Fruit fly (Drosophila melanogaster) whole organism, pupa: ENCODE data around the gene CG17959.

ENCODE experiments used
- CG10348 ChIP-seq: fragments of 200-800 bp; sonication (Bioruptor generic); IDR thresholded peaks from 2 replicates; pipeline ENCODE4 v1.3.6; 2022; ENCODE audit warnings: missing biosample characterization, missing genetic modification characterization
- CG12605 ChIP-seq: fragments of 200-800 bp; sonication (Bioruptor generic); IDR thresholded peaks from 2 replicates; pipeline ENCODE4 v1.3.6; 2022; ENCODE audit warnings: missing biosample characterization, missing genetic modification characterization
- CG15710 ChIP-seq: fragments of 200-800 bp; sonication (Bioruptor generic); optimal IDR thresholded peaks from 2 replicates; lab custom pipeline; 2018; ENCODE audit warnings: missing biosample characterization, mild to moderate bottlenecking, missing genetic modification characterization, moderate library complexity
- CG17806 ChIP-seq: fragments of 200-800 bp; sonication (Bioruptor generic); optimal IDR thresholded peaks from 2 replicates; lab custom pipeline; 2018; ENCODE audit warnings: missing biosample characterization, mild to moderate bottlenecking, missing genetic modification characterization, moderate library complexity
- CG4496 ChIP-seq: fragments of 200-800 bp; sonication (Bioruptor generic); IDR thresholded peaks from 3 replicates; pipeline ENCODE4 v1.3.6; 2022; ENCODE audit warnings: missing biosample characterization, missing genetic modification characterization
- CG8159 ChIP-seq: fragments of 200-800 bp; sonication (Bioruptor generic); optimal IDR thresholded peaks from 3 replicates; lab custom pipeline; 2018; ENCODE audit warnings: missing biosample characterization, mild to moderate bottlenecking, missing genetic modification characterization, moderate library complexity
- CG8301 ChIP-seq: fragments of 200-800 bp; sonication (Bioruptor generic); optimal IDR thresholded peaks from 2 replicates; lab custom pipeline; 2018; ENCODE audit warnings: missing biosample characterization, mild to moderate bottlenecking, missing genetic modification characterization
- CG9948 ChIP-seq: fragments of 200-800 bp; sonication (Bioruptor generic); optimal IDR thresholded peaks from 2 replicates; lab custom pipeline; 2018; ENCODE audit warnings: missing biosample characterization, mild to moderate bottlenecking, missing genetic modification characterization, moderate library complexity
- EcR ChIP-seq: fragments of 200-800 bp; sonication (Bioruptor generic); optimal IDR thresholded peaks from 3 replicates; lab custom pipeline; 2019; ENCODE audit warnings: missing biosample characterization, missing genetic modification characterization, mild to moderate bottlenecking, moderate library complexity, missing genetic modification reagents
- Pif1A ChIP-seq: fragments of 200-800 bp; sonication (Bioruptor generic); optimal IDR thresholded peaks from 3 replicates; lab custom pipeline; 2016; ENCODE audit warnings: missing biosample characterization, missing genetic modification characterization
- Pif1B ChIP-seq: fragments of 200-800 bp; sonication (Bioruptor generic); optimal IDR thresholded peaks from 3 replicates; lab custom pipeline; 2016; ENCODE audit warnings: missing biosample characterization, missing genetic modification characterization
- Snoo ChIP-seq: fragments of 200-800 bp; sonication (Bioruptor generic); optimal IDR thresholded peaks from 3 replicates; lab custom pipeline; 2017; ENCODE audit warnings: missing biosample characterization, mild to moderate bottlenecking, missing genetic modification characterization, inconsistent platforms
- fd96Ca ChIP-seq: fragments of 200-800 bp; sonication (Bioruptor generic); IDR thresholded peaks from 3 replicates; pipeline ENCODE4 v1.3.6; 2022; ENCODE audit warnings: missing biosample characterization, missing genetic modification characterization
- rn ChIP-seq: fragments of 200-800 bp; sonication (Bioruptor generic); IDR thresholded peaks from 2 replicates; pipeline ENCODE4 v1.3.6; 2022; ENCODE audit warnings: missing biosample characterization, missing genetic modification characterization

DNA sequence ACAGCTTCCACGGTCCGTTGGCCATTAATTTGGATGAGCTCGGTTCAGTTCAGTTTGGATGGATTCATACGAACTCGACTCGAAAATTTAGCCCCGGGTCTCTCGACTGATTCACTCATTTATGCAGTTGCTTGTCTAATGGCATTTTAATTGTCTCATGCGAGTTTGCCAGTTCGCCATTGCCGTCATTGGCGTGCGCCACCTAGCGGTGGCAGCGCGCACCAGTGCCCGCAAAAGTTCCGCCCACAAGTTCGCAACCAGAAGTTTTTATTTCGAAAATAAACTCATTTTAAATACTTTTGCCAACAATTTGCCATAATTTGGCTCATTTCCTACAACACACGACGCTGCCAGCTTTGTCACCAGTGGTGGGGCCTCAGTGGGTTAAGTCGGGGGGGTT lies 31.8 kb upstream of the CG17959 start:
- TF ChIP-seq Pif1A (GFP tag; lab: Kevin White, UChicago) (no peak), CG4496 (no peak), Pif1B (GFP tag; lab: Kevin White, UChicago) (no peak), CG17806 (no peak), rn (GFP tag; lab: Robert Waterston, UW) (no peak), CG15710 (tag; lab: Kevin White, UChicago) (no peak), CG12605 (no peak), EcR (GFP tag; lab: Kevin White, UChicago) (no peak), CG8159 (no peak), Snoo (no peak), fd96Ca (GFP tag; lab: Robert Waterston, UW) (no peak), CG9948 (tag; lab: Kevin White, UChicago) (no peak), CG8301 (tag; lab: Kevin White, UChicago) (no peak), CG10348 (GFP tag; lab: Robert Waterston, UW) (no peak)
